Worm (Caenorhabditis elegans) whole organism, L3 larva: ENCODE data around the gene T07F8.1.

Experiments used
- R02D3.7 ChIP-seq: fragments of 150-350 bp; optimal IDR thresholded peaks from 2 replicates; lab custom pipeline; 2014; ENCODE audit warnings: missing biosample characterization, missing genetic modification characterization
- ZK546.5 ChIP-seq: sonication (generic microtip); optimal IDR thresholded peaks from 2 replicates; lab custom pipeline; 2017; ENCODE audit warnings: missing biosample characterization, missing genetic modification characterization
- aly-2 ChIP-seq: fragments of 150-350 bp; optimal IDR thresholded peaks from 2 replicates; lab custom pipeline; 2014; ENCODE audit warnings: missing biosample characterization, missing genetic modification characterization
- ama-1 ChIP-seq: fragments of 150-350 bp; optimal IDR thresholded peaks from 2 replicates; lab custom pipeline; 2018
- ceh-28 ChIP-seq: fragments of 150-350 bp; optimal IDR thresholded peaks from 2 replicates; lab custom pipeline; 2014; ENCODE audit warnings: missing biosample characterization, missing genetic modification reagents, missing genetic modification characterization
- ceh-82 ChIP-seq: fragments of 150-350 bp; optimal IDR thresholded peaks from 2 replicates; lab custom pipeline; 2014; ENCODE audit warnings: missing biosample characterization, missing genetic modification characterization
- daf-12 ChIP-seq: fragments of 150-350 bp; optimal IDR thresholded peaks from 2 replicates; lab custom pipeline; 2014; ENCODE audit warnings: missing biosample characterization, missing genetic modification reagents, missing genetic modification characterization
- egl-27 ChIP-seq: sonication (generic microtip); optimal IDR thresholded peaks from 4 replicates; lab custom pipeline; 2017; ENCODE audit warnings: missing biosample characterization, missing genetic modification reagents, missing genetic modification characterization
- egl-5 ChIP-seq: fragments of 150-350 bp; optimal IDR thresholded peaks from 2 replicates; lab custom pipeline; 2017; ENCODE audit warnings: missing biosample characterization, missing genetic modification reagents, missing genetic modification characterization, inconsistent platforms
- elt-1 ChIP-seq: fragments of 150-350 bp; optimal IDR thresholded peaks from 2 replicates; lab custom pipeline; 2014; ENCODE audit warnings: missing biosample characterization, missing genetic modification characterization
- elt-2 ChIP-seq: sonication (generic microtip); optimal IDR thresholded peaks from 2 replicates; lab custom pipeline; 2016; ENCODE audit warnings: missing genetic modification reagents, mild to moderate bottlenecking, missing genetic modification characterization, missing compliant biosample characterization
- eor-1 ChIP-seq, 2 experiments: fragments of 150-350 bp; optimal IDR thresholded peaks; 2 replicates each; lab custom pipeline; 2014 to 2018; ENCODE audit warnings: missing biosample characterization in 2 of 2, missing genetic modification characterization in 2 of 2
- fkh-2 ChIP-seq: fragments of 150-350 bp; optimal IDR thresholded peaks from 2 replicates; lab custom pipeline; 2014; ENCODE audit warnings: missing biosample characterization, missing genetic modification reagents, missing genetic modification characterization
- fos-1 ChIP-seq: fragments of 150-350 bp; optimal IDR thresholded peaks from 2 replicates; lab custom pipeline; 2014; ENCODE audit warnings: missing biosample characterization, missing genetic modification characterization
- hmg-11 ChIP-seq: sonication (generic microtip); optimal IDR thresholded peaks from 2 replicates; lab custom pipeline; 2016; ENCODE audit warnings: missing genetic modification characterization, missing compliant biosample characterization
- jun-1 ChIP-seq: fragments of 150-350 bp; optimal IDR thresholded peaks from 2 replicates; lab custom pipeline; 2014; ENCODE audit warnings: missing biosample characterization, missing genetic modification reagents, missing genetic modification characterization
- lin-15B ChIP-seq: fragments of 150-350 bp; optimal IDR thresholded peaks from 2 replicates; lab custom pipeline; 2014; ENCODE audit warnings: missing biosample characterization, missing genetic modification characterization
- lin-39 ChIP-seq: fragments of 150-350 bp; optimal IDR thresholded peaks from 2 replicates; lab custom pipeline; 2018; ENCODE audit warnings: missing biosample characterization, missing genetic modification reagents, missing genetic modification characterization
- lsy-12 ChIP-seq: sonication (generic microtip); optimal IDR thresholded peaks from 2 replicates; lab custom pipeline; 2016; ENCODE audit warnings: mild to moderate bottlenecking, missing genetic modification characterization, missing compliant biosample characterization
- mdl-1 ChIP-seq: fragments of 150-350 bp; optimal IDR thresholded peaks from 2 replicates; lab custom pipeline; 2014; ENCODE audit warnings: missing biosample characterization, missing genetic modification characterization
- mml-1 ChIP-seq: fragments of 150-350 bp; sonication (generic microtip); optimal IDR thresholded peaks from 3 replicates; lab custom pipeline; 2014; ENCODE audit warnings: missing biosample characterization, missing genetic modification characterization
- nfya-1 ChIP-seq: sonication (generic microtip); optimal IDR thresholded peaks from 2 replicates; lab custom pipeline; 2017; ENCODE audit warnings: missing genetic modification characterization, mild to moderate bottlenecking, missing compliant biosample characterization, antibody characterized with exemption, moderate library complexity; ENCODE audit not compliant: insufficient read depth
- nhr-11 ChIP-seq: fragments of 150-350 bp; optimal IDR thresholded peaks from 2 replicates; lab custom pipeline; 2014; ENCODE audit warnings: missing biosample characterization, missing genetic modification characterization
- nhr-12 ChIP-seq: fragments of 150-350 bp; optimal IDR thresholded peaks from 2 replicates; lab custom pipeline; 2014; ENCODE audit warnings: missing biosample characterization, missing genetic modification characterization
- nhr-23 ChIP-seq: fragments of 150-350 bp; optimal IDR thresholded peaks from 2 replicates; lab custom pipeline; 2014; ENCODE audit warnings: missing biosample characterization, missing genetic modification reagents, missing genetic modification characterization
- nhr-237 ChIP-seq: fragments of 150-350 bp; optimal IDR thresholded peaks from 2 replicates; lab custom pipeline; 2014; ENCODE audit warnings: missing biosample characterization, missing genetic modification characterization
- nhr-25 ChIP-seq: sonication (generic microtip); optimal IDR thresholded peaks from 2 replicates; lab custom pipeline; 2017; ENCODE audit warnings: missing biosample characterization, missing genetic modification characterization
- nhr-28 ChIP-seq: fragments of 150-350 bp; optimal IDR thresholded peaks from 2 replicates; lab custom pipeline; 2014; ENCODE audit warnings: missing biosample characterization, missing genetic modification characterization
- nhr-43 ChIP-seq: sonication (generic microtip); optimal IDR thresholded peaks from 2 replicates; lab custom pipeline; 2016; ENCODE audit warnings: mild to moderate bottlenecking, missing genetic modification characterization, missing compliant biosample characterization; ENCODE audit not compliant: poor library complexity, severe bottlenecking
- nhr-67 ChIP-seq: fragments of 150-350 bp; optimal IDR thresholded peaks from 2 replicates; lab custom pipeline; 2014; ENCODE audit warnings: missing biosample characterization, missing genetic modification characterization
- nhr-76 ChIP-seq: fragments of 150-350 bp; sonication (generic microtip); optimal IDR thresholded peaks from 5 replicates; lab custom pipeline; 2014; ENCODE audit warnings: missing biosample characterization, missing genetic modification characterization
- nhr-77 ChIP-seq: fragments of 150-350 bp; optimal IDR thresholded peaks from 2 replicates; lab custom pipeline; 2014; ENCODE audit warnings: missing biosample characterization, missing genetic modification characterization
- pha-4 ChIP-seq: fragments of 150-350 bp; optimal IDR thresholded peaks from 2 replicates; lab custom pipeline; 2014; ENCODE audit warnings: missing biosample characterization, missing genetic modification reagents, missing genetic modification characterization
- pqm-1 ChIP-seq: fragments of 150-350 bp; optimal IDR thresholded peaks from 2 replicates; lab custom pipeline; 2017; ENCODE audit warnings: missing biosample characterization, missing genetic modification characterization, inconsistent platforms
- skn-1 ChIP-seq: fragments of 150-350 bp; optimal IDR thresholded peaks from 2 replicates; lab custom pipeline; 2014; ENCODE audit warnings: missing biosample characterization, missing genetic modification characterization
- snpc-4 ChIP-seq: fragments of 150-350 bp; optimal IDR thresholded peaks from 2 replicates; lab custom pipeline; 2014; ENCODE audit warnings: missing biosample characterization, missing genetic modification characterization
- tbx-2 ChIP-seq: sonication (generic microtip); optimal IDR thresholded peaks from 2 replicates; lab custom pipeline; 2016; ENCODE audit warnings: mild to moderate bottlenecking, missing genetic modification characterization, missing compliant biosample characterization
- unc-62 ChIP-seq: fragments of 150-350 bp; sonication (generic microtip); optimal IDR thresholded peaks from 4 replicates; lab custom pipeline; 2014; ENCODE audit warnings: missing biosample characterization, missing genetic modification reagents, missing genetic modification characterization
- zag-1 ChIP-seq: fragments of 150-350 bp; optimal IDR thresholded peaks from 2 replicates; lab custom pipeline; 2014; ENCODE audit warnings: missing biosample characterization, missing genetic modification characterization
- ztf-11 ChIP-seq: fragments of 150-350 bp; optimal IDR thresholded peaks from 2 replicates; lab custom pipeline; 2014; ENCODE audit warnings: missing biosample characterization, missing genetic modification characterization
- ztf-4 ChIP-seq: fragments of 150-350 bp; optimal IDR thresholded peaks from 2 replicates; lab custom pipeline; 2014; ENCODE audit warnings: missing biosample characterization, missing genetic modification characterization

Gene T07F8.1

DNA sequence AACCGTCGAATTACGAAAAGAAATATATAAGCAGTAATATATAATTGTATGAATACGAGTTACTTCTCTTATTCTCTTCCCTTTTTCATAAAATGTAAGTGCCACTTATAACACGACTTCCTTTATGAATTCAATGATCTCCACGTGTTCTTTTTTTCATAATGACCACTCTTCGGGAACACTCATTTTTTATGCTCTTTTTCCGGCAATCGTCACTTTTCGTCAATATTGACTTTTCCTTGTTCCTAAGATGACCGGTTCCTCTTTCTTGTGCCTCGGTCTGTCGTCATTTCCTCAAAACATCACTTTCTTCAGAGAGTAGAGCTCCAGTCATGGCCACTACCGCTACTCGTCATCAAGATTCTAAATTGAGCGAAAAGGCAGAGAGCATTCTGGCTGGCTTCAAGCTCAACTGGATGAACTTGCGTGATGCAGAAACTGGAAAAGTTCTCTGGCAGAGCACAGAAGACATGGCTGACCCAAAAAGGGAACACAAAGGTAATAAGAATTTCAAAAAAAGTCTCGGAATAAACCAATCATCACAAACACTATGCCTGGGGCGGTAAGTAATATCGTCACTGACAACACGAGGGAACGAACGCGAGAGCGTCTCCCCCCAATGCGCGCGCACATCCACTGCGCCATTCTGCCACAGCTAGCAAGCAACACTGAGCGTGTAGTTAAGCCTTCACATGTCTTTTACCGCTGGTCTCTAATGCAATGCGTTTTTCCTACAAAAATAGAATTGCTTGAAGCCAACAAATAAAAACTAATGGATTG lies 35.5 kb downstream of the T07F8.1 start, which contains the start of gene pdl-1:
pdl-1 (plus strand) TSS at position 309 of the 780 bp plus-strand sequence.
- TF ChIP-seq skn-1 (tag; lab: Kevin White, UChicago) (peak; percentile 6), lsy-12 (tag; lab: Kevin White, UChicago) (no peak), R02D3.7 (peak; percentile 16), elt-2 (tag; lab: Kevin White, UChicago) (peak; percentile 36), nhr-11 (tag; lab: Kevin White, UChicago) (no peak), egl-27 (tag; lab: Kevin White, UChicago) (no peak), nhr-12 (tag; lab: Kevin White, UChicago) (no peak), nhr-237 (tag; lab: Kevin White, UChicago) (no peak), nhr-67 (tag; lab: Kevin White, UChicago) (no peak), nhr-28 (tag; lab: Kevin White, UChicago) (no peak), zag-1 (tag; lab: Kevin White, UChicago) (no peak), fos-1 (tag; lab: Kevin White, UChicago) (no peak), lin-15B (tag; lab: Kevin White, UChicago) (peak; percentile 14), mml-1 (no peak), ztf-11 (no peak), hmg-11 (tag; lab: Kevin White, UChicago) (no peak), mdl-1 (tag; lab: Kevin White, UChicago) (no peak), ztf-4 (tag; lab: Kevin White, UChicago) (peak; percentile 72), ama-1 (lab: Kevin White, UChicago) (peak; percentile 69), snpc-4 (peak; percentile 60), nhr-25 (no peak), eor-1 (tag; optimal IDR thresholded peaks at IDR 0.05; lab: Kevin White, UChicago) (no peak), pha-4 (peak; percentile 87), daf-12 (no peak), tbx-2 (tag; lab: Kevin White, UChicago) (peak; percentile 62), lin-39 (tag; lab: Kevin White, UChicago) (peak; percentile 68), elt-1 (no peak), nhr-43 (tag; lab: Kevin White, UChicago) (peak; percentile 75), fkh-2 (tag; lab: Kevin White, UChicago) (no peak), nhr-77 (tag; lab: Kevin White, UChicago) (peak; percentile 27), nfya-1 (tag; lab: Kevin White, UChicago) (peak; percentile 68), egl-5 (peak; percentile 25), unc-62 (GFP tag; lab: Kevin White, UChicago) (no peak), nhr-23 (tag; lab: Kevin White, UChicago) (no peak), ceh-28 (tag; lab: Kevin White, UChicago) (no peak), jun-1 (peak; percentile 15), pqm-1 (peak; percentile 11), ceh-82 (tag; lab: Kevin White, UChicago) (peak; percentile 59), nhr-76 (no peak)

ce11 chrII:7186117-7186516 lies 37.9 kb downstream of the T07F8.1 start:
- TF ChIP-seq jun-1 = no peak
- TF ChIP-seq nhr-76 = no peak
- no peak for TF ChIP-seq aly-2
- TF ChIP-seq skn-1 (tag; lab: Kevin White, UChicago) = no peak
- no peak for TF ChIP-seq fkh-2 (tag; lab: Kevin White, UChicago)
- no peak for TF ChIP-seq nhr-43 (tag; lab: Kevin White, UChicago)
- no peak for TF ChIP-seq ZK546.5 (tag; lab: Kevin White, UChicago)
- TF ChIP-seq pqm-1 = no peak
- no peak for TF ChIP-seq fos-1 (tag; lab: Kevin White, UChicago)
- TF ChIP-seq nhr-28 (tag; lab: Kevin White, UChicago) = no peak
- TF ChIP-seq elt-1 = no peak
- no peak for TF ChIP-seq daf-12
- TF ChIP-seq egl-5 = no peak
- TF ChIP-seq unc-62 (GFP tag; lab: Kevin White, UChicago) = no peak
- TF ChIP-seq nfya-1 (tag; lab: Kevin White, UChicago) = no peak
- no peak for TF ChIP-seq nhr-23 (tag; lab: Kevin White, UChicago)
- no peak for TF ChIP-seq zag-1 (tag; lab: Kevin White, UChicago)
